Fruit fly (Drosophila melanogaster) ovary, adult (tissue): Measurements from ENCODE around the gene Cyp4ac1.

ENCODE experiments used
- CG17801 ChIP-seq: fragments of 200-800 bp; optimal IDR thresholded peaks from 2 replicates; lab custom pipeline; 2019; ENCODE audit warnings: missing biosample characterization, mild to moderate bottlenecking, missing genetic modification characterization, moderate library complexity; ENCODE audit not compliant: partially characterized antibody

Cyp4ac1 gene

DNA sequence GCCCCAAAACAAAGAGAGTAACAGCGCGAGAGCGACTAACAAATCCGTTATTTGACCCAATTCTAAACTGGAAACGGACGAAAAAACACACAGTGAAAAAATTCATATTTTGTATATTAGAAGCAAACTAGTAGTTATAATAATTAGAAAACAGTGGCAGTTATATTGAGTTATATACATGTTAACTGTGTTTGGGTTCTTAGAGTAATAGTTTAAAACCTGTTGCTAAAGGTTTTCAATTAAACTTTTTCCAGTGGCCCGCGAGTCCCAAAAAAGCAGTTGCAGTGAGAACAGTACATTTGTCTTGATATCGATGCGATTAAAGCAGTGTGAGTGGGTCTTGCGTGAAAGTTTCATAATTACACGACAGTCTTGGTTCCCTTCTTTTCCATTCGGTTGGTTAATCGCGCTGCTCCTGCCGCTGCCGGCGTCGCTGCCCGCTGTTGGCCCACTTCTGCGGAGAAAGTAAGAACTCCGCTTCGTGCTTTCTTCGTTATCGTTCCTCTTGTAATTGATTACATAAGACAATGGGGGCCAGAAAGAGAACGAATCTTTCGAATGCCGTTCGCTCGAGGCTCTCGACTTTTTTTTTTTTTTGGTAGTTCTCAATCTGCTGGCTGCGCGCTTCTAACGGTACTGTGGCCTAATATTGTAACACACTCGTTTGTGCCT, 33.6 kb downstream of the Cyp4ac1 start:
- no peak for TF ChIP-seq CG17801 (GFP tag; lab: Kevin White, UChicago)

DNA sequence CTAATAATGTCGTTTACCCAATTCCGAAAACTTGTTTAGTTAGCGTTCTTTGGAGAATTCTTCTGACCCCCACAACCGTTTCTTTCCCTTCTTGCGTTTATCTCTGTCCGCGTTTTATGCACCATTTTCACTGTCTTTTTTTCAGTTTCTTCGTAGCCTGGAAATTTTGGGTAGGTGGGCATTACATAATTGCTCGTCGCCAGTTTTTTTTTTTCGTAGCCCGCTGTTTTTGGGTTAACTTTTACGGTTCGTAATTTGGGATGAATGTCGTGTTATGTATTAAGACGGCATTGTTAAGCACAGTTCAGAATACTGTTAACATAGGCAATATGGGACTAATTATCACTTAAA, 34.1 kb downstream of the Cyp4ac1 start:
- TF ChIP-seq CG17801 (GFP tag; lab: Kevin White, UChicago): no peak

DNA sequence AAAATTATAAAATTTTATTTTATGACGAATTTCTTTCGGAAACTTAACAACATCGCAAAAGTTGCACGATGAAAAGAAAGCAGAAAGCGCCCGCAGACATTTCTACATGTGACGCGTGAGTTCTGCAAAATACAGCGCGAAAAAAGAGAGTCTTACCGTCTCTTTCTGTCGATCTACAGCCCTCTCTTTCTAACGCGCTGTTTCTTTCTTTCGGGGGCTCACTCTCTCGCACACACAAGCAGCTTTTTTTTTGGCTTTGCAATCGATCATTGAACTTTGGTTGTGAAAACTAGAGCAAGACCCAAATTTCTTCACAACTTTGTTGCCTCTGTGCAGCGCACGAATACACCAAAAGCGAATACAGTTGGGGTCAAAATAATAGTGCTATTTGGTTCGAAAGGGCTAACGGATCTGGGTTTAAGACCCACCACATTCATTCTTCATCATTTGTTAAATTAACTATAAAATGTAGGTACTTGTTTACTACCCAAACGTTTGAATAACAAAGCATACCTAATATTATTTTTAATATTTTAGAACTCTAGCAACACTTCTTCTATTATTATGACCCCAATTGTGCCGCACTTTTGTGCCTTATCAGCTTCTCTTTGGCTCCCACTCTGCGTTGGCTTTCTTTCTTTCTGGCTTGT, 35.3 kb downstream of the Cyp4ac1 start:
- peak; percentile 88 for TF ChIP-seq CG17801 (GFP tag; lab: Kevin White, UChicago)

DNA sequence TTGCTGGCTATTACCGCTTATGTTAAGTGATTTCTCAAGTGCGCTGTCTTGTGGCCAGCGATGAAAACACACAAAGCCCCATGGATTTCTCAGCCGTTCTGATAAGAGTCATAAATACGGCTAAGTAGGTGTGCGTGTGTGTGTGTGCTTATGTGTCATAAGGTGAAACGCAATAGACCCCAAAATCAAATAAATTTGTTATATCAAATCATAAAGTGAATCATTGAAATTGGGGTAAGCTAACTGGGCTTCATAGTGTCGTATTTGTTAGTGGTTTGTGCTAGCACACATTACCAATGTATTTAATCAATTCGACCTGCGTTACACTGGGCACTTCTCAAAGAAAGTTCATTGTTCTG, 35.8 kb downstream of the Cyp4ac1 start:
- no peak for TF ChIP-seq CG17801 (GFP tag; lab: Kevin White, UChicago)

DNA sequence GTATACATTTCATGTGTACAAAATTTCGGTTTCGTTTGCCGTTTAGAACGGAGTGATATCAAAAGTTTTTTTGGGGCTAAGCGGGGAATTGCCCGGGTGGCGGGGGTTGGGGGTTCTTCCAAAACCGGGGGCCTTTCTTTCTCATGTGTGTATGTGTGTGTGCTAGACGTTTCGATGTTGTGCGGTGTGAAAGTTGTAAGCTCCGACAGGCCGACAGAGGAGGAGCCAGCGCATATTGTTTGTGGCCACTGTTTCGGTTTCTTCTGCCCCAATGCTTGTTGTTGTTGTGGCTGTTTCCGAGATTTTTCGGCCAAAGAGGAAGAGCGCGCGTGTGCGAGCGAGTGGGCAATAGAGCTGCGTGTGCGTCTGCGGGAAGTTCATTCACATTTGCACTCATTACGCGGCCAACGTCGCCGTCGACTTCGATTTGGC, 36.5 kb downstream of the Cyp4ac1 start:
- TF ChIP-seq CG17801 (GFP tag; lab: Kevin White, UChicago): no peak

DNA sequence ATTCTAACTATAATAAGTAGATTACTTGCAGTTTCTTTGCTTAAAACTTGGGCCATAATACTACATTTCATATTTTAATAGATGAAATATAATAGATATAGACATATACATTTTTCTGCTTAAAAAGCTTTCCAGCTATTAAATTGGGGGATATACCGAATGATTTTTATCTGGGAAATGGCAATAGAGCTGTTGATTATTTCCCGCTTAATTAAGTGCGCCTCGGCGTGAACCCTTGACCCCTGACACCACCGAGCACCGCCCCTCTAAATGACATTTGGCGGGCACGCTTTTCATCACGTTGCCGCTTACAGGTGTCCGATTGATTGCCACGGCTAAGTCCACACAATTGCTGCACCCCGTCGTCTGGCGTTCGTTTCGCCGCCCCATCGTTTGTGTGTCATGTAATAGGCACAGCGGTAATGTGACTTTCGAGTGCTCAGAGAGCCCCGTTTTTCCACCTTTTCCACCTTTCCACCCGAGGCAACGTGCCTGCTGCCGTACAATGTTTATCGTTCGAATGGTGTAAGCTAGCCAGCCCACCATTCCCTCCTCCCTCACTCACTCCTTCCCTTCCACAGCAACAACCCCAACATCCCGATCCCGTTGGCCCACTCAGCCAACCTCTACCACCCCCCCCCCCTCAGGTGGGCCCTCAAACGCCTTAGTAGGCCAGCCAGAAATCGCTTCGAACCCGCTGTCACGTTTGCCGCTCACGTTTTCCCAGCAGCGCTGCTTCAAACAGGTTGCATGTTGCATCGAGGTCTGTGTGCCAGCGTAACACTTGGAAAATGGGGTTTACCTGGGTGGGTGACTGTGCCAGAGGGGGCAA, 37.2 kb downstream of the Cyp4ac1 start:
- TF ChIP-seq CG17801 (GFP tag; lab: Kevin White, UChicago): no peak

DNA sequence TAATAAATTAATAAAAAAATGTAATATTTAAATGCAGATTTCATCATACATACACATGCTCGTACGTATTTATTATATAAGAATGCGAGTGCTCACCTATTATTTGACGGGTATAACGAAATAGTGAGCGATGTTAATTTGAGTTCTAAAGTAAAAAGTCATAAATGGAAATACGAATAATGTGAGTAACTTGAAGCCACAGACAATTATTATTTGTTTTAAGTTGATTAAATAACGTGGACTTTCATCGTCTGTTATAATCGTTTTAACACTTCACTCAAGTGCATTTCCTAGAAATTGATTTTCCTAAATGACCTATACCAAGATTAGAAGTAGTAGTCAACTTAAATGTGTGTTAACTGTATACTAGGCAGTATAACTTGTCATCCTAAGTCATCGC, 38.5 kb downstream of the Cyp4ac1 start:
- peak; percentile 64 for TF ChIP-seq CG17801 (GFP tag; lab: Kevin White, UChicago)

DNA sequence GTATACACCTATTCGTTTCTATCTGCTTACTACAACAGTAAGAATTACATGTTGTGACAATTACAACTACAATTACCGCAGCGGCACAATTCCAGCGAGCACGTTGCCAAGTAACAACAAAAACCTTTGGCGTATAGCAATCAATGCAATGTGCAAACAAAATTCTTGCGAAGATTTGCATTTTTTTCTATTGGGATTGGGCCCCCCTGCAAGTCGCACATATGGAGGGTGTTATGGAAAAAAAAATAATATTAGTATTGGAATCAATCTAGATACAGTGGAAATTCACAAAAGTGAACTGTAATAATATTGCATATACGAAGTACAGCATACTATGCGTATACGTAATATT, 38.9 kb downstream of the Cyp4ac1 start:
- no peak for TF ChIP-seq CG17801 (GFP tag; lab: Kevin White, UChicago)

DNA sequence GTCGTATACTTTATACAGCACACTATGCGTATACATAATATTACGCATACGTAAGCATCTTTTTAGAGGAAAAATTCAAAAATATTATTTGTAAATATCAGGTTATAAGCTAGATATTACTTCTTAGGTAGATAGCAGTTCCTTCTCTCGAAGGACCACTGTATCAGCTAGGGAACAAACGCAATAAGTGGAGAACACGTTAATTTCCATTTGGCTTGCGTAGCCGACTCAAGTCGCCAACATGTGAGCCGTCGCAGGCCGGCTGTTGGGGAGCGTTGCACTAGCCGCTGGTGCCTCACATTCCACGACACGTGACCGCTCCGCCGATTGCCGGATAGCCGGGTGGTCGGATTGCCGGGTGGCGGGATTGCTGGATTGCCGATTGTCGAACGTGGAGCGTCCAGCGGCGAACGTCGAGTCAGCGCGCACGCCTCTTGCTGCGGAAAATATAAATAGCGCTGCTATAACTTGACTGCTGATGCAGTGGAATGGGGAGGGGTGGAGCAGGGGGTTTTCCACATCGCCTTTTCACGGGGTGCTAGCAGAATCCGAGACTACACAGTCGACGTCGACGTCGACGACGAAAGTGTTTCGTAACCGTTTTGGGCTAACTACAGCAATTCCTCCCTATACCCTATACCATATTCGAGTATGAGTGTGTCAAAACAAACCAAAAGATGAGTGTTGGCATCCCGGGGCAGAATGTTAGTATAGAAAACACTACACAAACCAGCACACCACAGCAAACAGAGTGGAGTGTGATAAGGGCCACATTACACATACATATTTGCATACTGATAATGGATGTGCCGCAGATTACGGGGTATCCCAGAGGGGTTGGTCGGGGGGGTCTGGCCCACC, 39.5 kb downstream of the Cyp4ac1 start:
- TF ChIP-seq CG17801 (GFP tag; lab: Kevin White, UChicago): peak; percentile 68

DNA sequence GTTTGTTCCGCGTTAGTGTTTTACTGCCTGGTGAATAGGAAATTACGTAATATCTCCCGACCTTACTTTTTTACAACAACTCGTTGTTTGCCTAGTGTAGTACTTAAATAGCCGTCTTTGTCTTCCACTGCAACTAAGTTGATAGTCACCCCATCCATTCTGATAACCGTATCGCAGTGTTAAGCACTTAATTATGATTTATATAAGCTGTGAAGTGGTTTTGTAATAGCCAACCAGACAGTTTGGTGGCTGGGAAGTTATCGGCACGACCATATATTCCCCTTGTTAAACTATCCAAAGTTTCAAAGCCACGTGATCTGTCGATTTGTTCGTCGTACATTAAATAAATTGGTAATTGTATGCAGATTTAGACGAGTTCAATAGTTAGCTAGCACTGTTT, 40.6 kb downstream of the Cyp4ac1 start:
- TF ChIP-seq CG17801 (GFP tag; lab: Kevin White, UChicago): no peak

DNA sequence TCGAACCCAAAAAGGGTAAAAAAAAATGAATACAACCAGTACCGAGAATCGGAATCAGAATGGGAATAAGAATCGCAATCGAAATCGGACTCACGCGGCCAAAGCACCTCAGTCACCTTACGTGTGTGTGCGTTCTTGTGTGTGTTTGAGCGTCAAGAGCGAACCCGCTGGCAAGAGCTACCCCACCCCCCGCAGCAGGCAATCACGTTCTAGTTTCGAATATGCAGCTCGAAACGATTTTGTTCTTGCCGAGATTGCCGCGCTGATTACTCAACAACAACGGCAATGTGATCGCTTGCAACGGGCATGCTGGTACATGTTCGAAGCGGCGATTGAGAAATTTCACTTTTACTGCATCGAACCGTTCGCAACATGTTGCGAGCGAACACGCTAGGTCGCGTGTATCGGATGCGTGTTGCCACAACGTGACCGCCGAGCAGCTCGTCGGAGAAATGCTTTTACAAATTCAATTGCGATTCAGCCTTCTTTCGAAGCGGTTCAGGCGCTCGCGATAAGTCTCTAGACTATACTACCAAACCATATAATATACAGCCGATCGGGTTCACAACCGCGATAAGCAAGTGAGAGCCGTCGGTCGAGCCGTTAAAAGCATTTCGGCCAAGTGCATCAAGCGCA, 41.6 kb downstream of the Cyp4ac1 start:
- peak; percentile 46 for TF ChIP-seq CG17801 (GFP tag; lab: Kevin White, UChicago)

DNA sequence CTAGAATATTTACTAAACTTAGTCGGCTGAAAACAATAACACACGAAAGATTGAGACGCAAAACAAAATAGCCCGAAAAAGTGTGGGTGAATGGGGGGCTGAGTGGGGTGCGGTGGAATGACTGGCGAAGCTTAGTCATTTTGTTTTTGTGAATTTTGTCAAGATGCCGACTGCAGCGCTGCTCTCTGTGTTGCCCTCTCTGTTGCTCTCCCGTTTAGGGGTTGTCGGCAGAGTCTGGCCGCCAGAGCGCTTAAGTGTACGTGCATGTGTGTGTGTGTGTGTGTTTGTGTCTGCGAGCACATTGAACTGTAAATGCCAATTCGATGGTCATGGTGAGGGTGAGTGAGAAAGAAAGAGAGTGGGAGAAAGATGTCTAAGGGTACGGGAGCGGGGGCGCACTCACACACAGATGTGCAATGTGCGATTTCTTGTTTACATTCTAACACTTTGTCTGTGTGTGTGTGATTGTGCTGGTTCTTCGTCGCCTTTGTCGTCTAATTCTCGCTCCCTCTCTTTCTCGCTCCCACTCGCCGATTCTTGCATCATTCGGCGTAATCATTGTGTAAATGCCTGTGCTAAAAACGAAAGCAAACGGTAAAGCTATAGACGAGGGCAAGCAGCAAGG, 42.7 kb downstream of the Cyp4ac1 start:
- TF ChIP-seq CG17801 (GFP tag; lab: Kevin White, UChicago): no peak

DNA sequence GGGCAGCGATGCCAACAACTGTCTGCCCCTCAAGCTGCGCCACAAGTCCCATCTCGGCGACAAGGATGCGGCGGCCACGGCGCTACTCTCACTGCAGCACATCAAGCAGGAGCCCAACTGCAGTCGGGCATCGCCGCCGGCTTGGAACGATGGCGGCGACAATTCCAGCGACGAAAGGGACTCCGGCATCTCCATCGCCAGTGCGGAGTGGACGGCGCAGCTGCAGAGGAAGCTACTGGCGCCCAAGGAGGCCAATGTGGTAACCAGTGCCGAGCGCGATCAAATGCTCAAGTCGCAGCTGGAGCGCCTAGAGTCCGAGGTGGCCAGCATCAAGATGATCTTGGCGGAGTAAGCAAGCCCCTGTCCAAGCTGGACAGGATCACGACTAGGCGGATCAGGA, 45.6 kb downstream of the Cyp4ac1 start:
- no peak for TF ChIP-seq CG17801 (GFP tag; lab: Kevin White, UChicago)

DNA sequence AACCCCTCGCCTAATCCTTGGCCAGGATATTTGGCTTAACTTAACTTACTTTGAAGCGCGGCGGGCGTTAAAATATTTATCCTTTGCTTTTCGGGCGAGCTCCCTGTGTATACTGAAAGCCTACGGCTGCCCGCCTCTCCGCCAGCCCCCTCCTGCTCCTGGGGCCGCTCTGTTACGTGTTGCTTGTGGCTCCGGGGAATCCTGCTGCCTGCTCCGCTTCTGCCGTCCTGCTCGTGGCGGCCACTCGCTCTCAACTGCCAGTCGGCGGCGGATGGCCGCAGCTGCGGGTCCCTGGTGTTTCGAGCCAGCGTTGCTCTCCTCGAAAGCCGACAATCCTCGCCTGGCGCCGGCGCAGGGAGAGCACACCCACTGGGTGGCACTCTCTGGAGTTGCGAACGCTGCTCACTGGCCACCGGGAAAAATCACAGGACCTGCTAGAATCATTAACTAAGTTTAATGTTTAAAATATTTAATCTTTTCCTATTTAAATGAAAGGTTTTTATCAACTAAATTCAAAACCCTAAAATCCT, 50.9 kb downstream of the Cyp4ac1 start, which contains the start of gene CG14024:
TSS of gene CG14024 (minus strand) at position 266 of the 530 bp plus-strand sequence.
- no peak for TF ChIP-seq CG17801 (GFP tag; lab: Kevin White, UChicago)
